Fruit fly (Drosophila melanogaster): ENCODE measurements around the gene CG13639.

CG13639 gene

DNA sequence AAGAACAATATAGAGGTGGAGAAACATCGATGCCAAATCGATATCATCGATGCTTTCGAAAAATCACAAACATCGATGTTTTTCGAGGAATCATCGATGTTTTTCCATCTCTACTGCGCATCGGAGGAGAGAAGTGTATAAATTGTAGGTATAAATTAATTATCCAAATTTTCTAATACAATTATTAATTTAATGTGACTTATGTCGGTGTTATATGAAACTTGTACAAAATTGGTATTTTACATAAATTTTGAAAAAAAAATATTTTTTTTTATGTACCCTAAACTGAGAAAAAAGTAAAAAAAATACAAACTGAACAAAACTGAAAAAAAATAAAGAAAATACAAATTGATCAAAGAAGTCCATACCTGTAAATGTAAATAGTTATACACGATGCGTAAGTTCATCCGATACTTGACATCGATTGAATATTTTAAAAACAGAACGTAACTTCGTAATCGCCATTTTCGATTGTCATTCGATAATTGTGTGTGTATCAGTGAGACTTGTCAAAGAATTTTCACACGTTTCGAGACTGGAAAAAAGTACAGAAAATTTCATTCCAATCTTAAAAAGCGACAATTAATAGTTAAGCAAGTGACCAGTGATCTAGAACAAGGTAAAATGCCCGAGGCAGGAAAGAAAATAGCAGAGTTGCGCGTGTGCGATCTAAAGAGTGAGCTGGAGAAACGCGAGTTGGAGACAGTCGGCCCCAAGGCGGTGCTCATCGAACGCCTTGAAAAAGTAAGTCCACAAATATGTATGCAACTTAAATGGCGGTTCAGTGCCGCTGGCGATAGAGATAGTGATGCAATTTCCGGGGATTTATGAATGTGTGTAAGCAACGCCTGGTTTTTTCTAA is 42.9 kb downstream of the CG13639 start, which contains the start of the genes CG5808 and Saf-B (continued):
- TF ChIP-seq pho (GFP tag; optimal IDR thresholded peaks at IDR 0.05) (peak; percentile 7), ewg (GFP tag; optimal IDR thresholded peaks at IDR 0.05) (peak; percentile 31), p53 (GFP tag; optimal IDR thresholded peaks at IDR 0.05) (no peak), CG11247 (GFP tag; IDR thresholded peaks at IDR 0.05) (no peak), ftz-f1 (GFP tag; optimal IDR thresholded peaks at IDR 0.05) (peak; percentile 38), Xbp1 (GFP tag; optimal IDR thresholded peaks at IDR 0.05) (peak; percentile 39), knrl (GFP tag; IDR thresholded peaks at IDR 0.05; ENCODE audit: partially characterized antibody) (peak; percentile 83; the same call in 2 of the 3 replicates), CG10267 (tag; optimal IDR thresholded peaks at IDR 0.05) (peak; percentile 67), sna (GFP tag; IDR thresholded peaks at IDR 0.05; ENCODE audit: partially characterized antibody) (peak; percentile 56), Scr (GFP tag; IDR thresholded peaks at IDR 0.05; ENCODE audit: partially characterized antibody) (peak; percentile 86), zen (tag; optimal IDR thresholded peaks at IDR 0.05) (peak; percentile 32), dysf (GFP tag; IDR thresholded peaks at IDR 0.05) (peak; percentile 50; the same call in 2 of the 3 replicates), phol (tag; optimal IDR thresholded peaks at IDR 0.05) (peak; percentile 94), prd (optimal IDR thresholded peaks at IDR 0.05) (no peak), prd (GFP tag; IDR thresholded peaks at IDR 0.05) (peak; percentile 65), CG2120 (GFP tag; optimal IDR thresholded peaks at IDR 0.05) (peak; percentile 22), nerfin-1 (tag; optimal IDR thresholded peaks at IDR 0.05) (peak; percentile 49), D (optimal IDR thresholded peaks at IDR 0.05) (no peak), D (GFP tag; optimal IDR thresholded peaks at IDR 0.05) (peak; percentile 27), CG9727 (GFP tag; optimal IDR thresholded peaks at IDR 0.05) (peak; percentile 76), CG3065 (GFP tag; optimal IDR thresholded peaks at IDR 0.05) (no peak), CG10654 (GFP tag; optimal IDR thresholded peaks at IDR 0.05) (peak; percentile 60), mld (GFP tag; IDR thresholded peaks at IDR 0.05; ENCODE audit: partially characterized antibody) (peak; percentile 50; the same call in 2 of the 3 replicates), CG9817 (tag; optimal IDR thresholded peaks at IDR 0.05) (no peak), ato (GFP tag; IDR thresholded peaks at IDR 0.05; ENCODE audit: partially characterized antibody) (peak; percentile 52), Jarid2 (GFP tag; optimal IDR thresholded peaks at IDR 0.05) (no peak), Lhr (GFP tag; optimal IDR thresholded peaks at IDR 0.05) (peak; percentile 59), jing (GFP tag; optimal IDR thresholded peaks at IDR 0.05) (no peak), Aef1 (GFP tag; IDR thresholded peaks at IDR 0.05) (peak; percentile 42), Dll (GFP tag; IDR thresholded peaks at IDR 0.05; ENCODE audit: partially characterized antibody) (peak; percentile 84), CG11695 (GFP tag; IDR thresholded peaks at IDR 0.05) (0 out of 3 replicates have a peak, but pooled peaks have one; percentile 28), CG2678 (tag; optimal IDR thresholded peaks at IDR 0.05) (no peak), CG4404 (GFP tag; IDR thresholded peaks at IDR 0.05) (peak; percentile 48; the same call in 1 of the 2 replicates), bcd (GFP tag; optimal IDR thresholded peaks at IDR 0.05) (peak; percentile 23), CG11093 (GFP tag; IDR thresholded peaks at IDR 0.05) (no peak), sqz (GFP tag; optimal IDR thresholded peaks at IDR 0.05) (no peak), crp (GFP tag; optimal IDR thresholded peaks at IDR 0.05) (peak in 1 of 2 experiments; percentile 37), nmo (GFP tag; optimal IDR thresholded peaks at IDR 0.05) (peak; percentile 85), ind (GFP tag; optimal IDR thresholded peaks at IDR 0.05) (peak; percentile 72), lbe (GFP tag; optimal IDR thresholded peaks at IDR 0.05) (no peak), CG3995 (GFP tag; optimal IDR thresholded peaks at IDR 0.05) (peak; percentile 54), sens (GFP tag) (peak; percentile 36), zfh2 (GFP tag; optimal IDR thresholded peaks at IDR 0.05) (peak; percentile 31), fd3F (GFP tag; optimal IDR thresholded peaks at IDR 0.05) (no peak), her (GFP tag; optimal IDR thresholded peaks at IDR 0.05) (no peak), CG30403 (GFP tag; optimal IDR thresholded peaks at IDR 0.05) (peak; percentile 57), pum (GFP tag; optimal IDR thresholded peaks at IDR 0.05) (no peak), CG17829 (tag; optimal IDR thresholded peaks at IDR 0.05) (peak; percentile 71)
